Worm (Caenorhabditis elegans) whole organism, L1 larva: ENCODE measurements around the gene C25D7.15.
A peak's percentile ranks its signal among the peaks of the same experiment; 100 is the strongest.

ENCODE experiments used
- C16A3.4 ChIP-seq: fragments of 150-350 bp; optimal IDR thresholded peaks from 2 replicates; lab custom pipeline; 2014; ENCODE audit warnings: missing biosample characterization, missing genetic modification characterization
- C34B4.2 ChIP-seq: sonication (generic microtip); optimal IDR thresholded peaks from 2 replicates; lab custom pipeline; 2017; ENCODE audit warnings: mild to moderate bottlenecking, missing genetic modification characterization, missing compliant biosample characterization
- F16B12.6 ChIP-seq: fragments of 150-350 bp; optimal IDR thresholded peaks from 2 replicates; lab custom pipeline; 2014; ENCODE audit warnings: missing biosample characterization, missing genetic modification characterization
- Y116A8C.19 ChIP-seq: sonication (generic microtip); optimal IDR thresholded peaks from 2 replicates; lab custom pipeline; 2016; ENCODE audit warnings: missing compliant biosample characterization, missing genetic modification characterization, borderline replicate concordance
- aha-1 ChIP-seq: fragments of 150-350 bp; optimal IDR thresholded peaks from 2 replicates; lab custom pipeline; 2014; ENCODE audit warnings: missing biosample characterization, missing genetic modification characterization
- aly-2 ChIP-seq: fragments of 150-350 bp; optimal IDR thresholded peaks from 2 replicates; lab custom pipeline; 2014; ENCODE audit warnings: missing biosample characterization, missing genetic modification characterization
- blmp-1 ChIP-seq: fragments of 150-350 bp; optimal IDR thresholded peaks from 2 replicates; lab custom pipeline; 2014; ENCODE audit warnings: missing biosample characterization, missing genetic modification characterization
- ceh-63 ChIP-seq: fragments of 200-800 bp; sonication (Bioruptor generic); optimal IDR thresholded peaks from 2 replicates; lab custom pipeline; 2018; ENCODE audit warnings: mild to moderate bottlenecking, missing genetic modification characterization, missing compliant biosample characterization
- ceh-82 ChIP-seq, 3 experiments: fragments of 150-350 bp in 1 of 3; sonication (generic microtip) in 2 of 3; optimal IDR thresholded peaks; 2 replicates each; lab custom pipeline; 2014 to 2017; ENCODE audit warnings: missing biosample characterization in 3 of 3, missing genetic modification characterization in 3 of 3
- ces-1 ChIP-seq: fragments of 150-350 bp; optimal IDR thresholded peaks from 2 replicates; lab custom pipeline; 2014; ENCODE audit warnings: missing biosample characterization, missing genetic modification reagents, missing genetic modification characterization
- dpl-1 ChIP-seq, 3 experiments: fragments of 150-350 bp in 2 of 3; sonication (generic microtip) in 1 of 3; optimal IDR thresholded peaks; 2 replicates each; lab custom pipeline; 2014 to 2017; ENCODE audit warnings: missing biosample characterization in 3 of 3, missing genetic modification characterization in 3 of 3, missing genetic modification reagents in 3 of 3
- dsc-1 ChIP-seq: sonication (generic microtip); optimal IDR thresholded peaks from 2 replicates; lab custom pipeline; 2016; ENCODE audit warnings: mild to moderate bottlenecking, missing genetic modification characterization, missing compliant biosample characterization
- efl-1 ChIP-seq, 4 experiments: fragments of 150-350 bp; optimal IDR thresholded peaks in 3 of 4; peaks in 1 of 4; 1 replicate in 1 of 4; 2 replicates in 3 of 4; lab custom pipeline; 2014; ENCODE audit warnings: missing biosample characterization in 2 of 4, missing genetic modification characterization in 2 of 4, missing genetic modification reagents in 2 of 4
- efl-3 ChIP-seq: fragments of 200-800 bp; sonication (Bioruptor generic); optimal IDR thresholded peaks from 2 replicates; lab custom pipeline; 2018; ENCODE audit warnings: mild to moderate bottlenecking, missing genetic modification characterization, missing compliant biosample characterization
- egl-27 ChIP-seq, 2 experiments: fragments of 150-350 bp in 1 of 2; sonication (generic microtip); optimal IDR thresholded peaks; 3 replicates each; lab custom pipeline; 2017 to 2018; ENCODE audit warnings: missing biosample characterization in 2 of 2, missing genetic modification characterization in 2 of 2, missing genetic modification reagents in 2 of 2
- elt-2 ChIP-seq: sonication (generic microtip); optimal IDR thresholded peaks from 2 replicates; lab custom pipeline; 2016; ENCODE audit warnings: missing genetic modification characterization, mild to moderate bottlenecking, inconsistent platforms, missing compliant biosample characterization, missing genetic modification reagents
- elt-3 ChIP-seq, 6 experiments: fragments of 150-350 bp in 1 of 6; sonication (generic microtip); optimal IDR thresholded peaks; 2 replicates each; lab custom pipeline; 2017 to 2018; ENCODE audit warnings: missing biosample characterization in 6 of 6, missing genetic modification characterization in 6 of 6, inconsistent platforms in 1 of 6
- ets-5 ChIP-seq: fragments of 200-800 bp; sonication (Bioruptor generic); IDR thresholded peaks from 2 replicates; pipeline ENCODE4 v1.3.6; 2022; ENCODE audit warnings: missing genetic modification characterization, missing compliant biosample characterization
- fkh-8 ChIP-seq: sonication (generic microtip); optimal IDR thresholded peaks from 2 replicates; lab custom pipeline; 2016; ENCODE audit warnings: mild to moderate bottlenecking, missing genetic modification characterization, missing compliant biosample characterization
- fos-1 ChIP-seq: fragments of 150-350 bp; optimal IDR thresholded peaks from 2 replicates; lab custom pipeline; 2014; ENCODE audit warnings: missing biosample characterization, missing genetic modification characterization
- grh-1 ChIP-seq: fragments of 200-800 bp; sonication (Bioruptor generic); IDR thresholded peaks from 2 replicates; pipeline ENCODE4 v1.3.6; 2022; ENCODE audit warnings: missing genetic modification reagents, missing genetic modification characterization, missing compliant biosample characterization
- hlh-4 ChIP-seq: sonication (generic microtip); optimal IDR thresholded peaks from 2 replicates; lab custom pipeline; 2016; ENCODE audit warnings: mild to moderate bottlenecking, missing genetic modification characterization, missing compliant biosample characterization
- irx-1 ChIP-seq: sonication (generic microtip); optimal IDR thresholded peaks from 2 replicates; lab custom pipeline; 2016; ENCODE audit warnings: missing genetic modification characterization, missing compliant biosample characterization
- isw-1 ChIP-seq: fragments of 200-800 bp; sonication (Bioruptor generic); IDR thresholded peaks from 2 replicates; pipeline ENCODE4 v1.3.6; 2022; ENCODE audit warnings: missing genetic modification characterization, missing compliant biosample characterization
- lin-13 ChIP-seq: fragments of 150-350 bp; optimal IDR thresholded peaks from 2 replicates; lab custom pipeline; 2014; ENCODE audit warnings: missing biosample characterization, missing genetic modification reagents, missing genetic modification characterization
- lin-14 ChIP-seq: fragments of 200-800 bp; sonication (Bioruptor generic); optimal IDR thresholded peaks from 2 replicates; lab custom pipeline; 2018; ENCODE audit warnings: mild to moderate bottlenecking, missing genetic modification characterization, moderate library complexity, missing compliant biosample characterization
- lsy-2 ChIP-seq, 2 experiments: fragments of 150-350 bp; optimal IDR thresholded peaks; 2 replicates each; lab custom pipeline; 2014; ENCODE audit warnings: missing biosample characterization in 2 of 2, missing genetic modification characterization in 2 of 2
- mef-2 ChIP-seq: fragments of 150-350 bp; optimal IDR thresholded peaks from 2 replicates; lab custom pipeline; 2014; ENCODE audit warnings: missing biosample characterization, missing genetic modification characterization
- mep-1 ChIP-seq: fragments of 150-350 bp; optimal IDR thresholded peaks from 2 replicates; lab custom pipeline; 2014; ENCODE audit warnings: missing biosample characterization, missing genetic modification characterization
- nhr-11 ChIP-seq: fragments of 150-350 bp; optimal IDR thresholded peaks from 2 replicates; lab custom pipeline; 2014; ENCODE audit warnings: missing biosample characterization, missing genetic modification characterization
- nhr-12 ChIP-seq: sonication (generic microtip); optimal IDR thresholded peaks from 2 replicates; lab custom pipeline; 2017; ENCODE audit warnings: missing biosample characterization, missing genetic modification characterization
- nhr-28 ChIP-seq: fragments of 150-350 bp; optimal IDR thresholded peaks from 2 replicates; lab custom pipeline; 2014; ENCODE audit warnings: missing biosample characterization, missing genetic modification characterization
- nhr-71 ChIP-seq: sonication (generic microtip); optimal IDR thresholded peaks from 2 replicates; lab custom pipeline; 2016; ENCODE audit warnings: mild to moderate bottlenecking, missing genetic modification characterization, moderate library complexity, missing compliant biosample characterization
- nhr-76 ChIP-seq: sonication (generic microtip); optimal IDR thresholded peaks from 2 replicates; lab custom pipeline; 2017; ENCODE audit warnings: missing biosample characterization, missing genetic modification characterization
- nhr-77 ChIP-seq: fragments of 150-350 bp; optimal IDR thresholded peaks from 2 replicates; lab custom pipeline; 2014; ENCODE audit warnings: missing biosample characterization, missing genetic modification characterization
- nhr-85 ChIP-seq: sonication (generic microtip); peaks from one replicate; lab custom pipeline; 2016; ENCODE audit warnings: missing genetic modification characterization, inconsistent platforms, missing compliant biosample characterization
- nhr-90 ChIP-seq: sonication (generic microtip); optimal IDR thresholded peaks from 2 replicates; lab custom pipeline; 2016; ENCODE audit warnings: mild to moderate bottlenecking, missing genetic modification characterization, missing compliant biosample characterization; ENCODE audit not compliant: poor library complexity
- pag-3 ChIP-seq: sonication (generic microtip); optimal IDR thresholded peaks from 2 replicates; lab custom pipeline; 2017; ENCODE audit warnings: missing genetic modification characterization, mild to moderate bottlenecking, missing compliant biosample characterization, antibody characterized with exemption, borderline replicate concordance; ENCODE audit not compliant: insufficient read depth
- rnt-1 ChIP-seq: sonication (generic microtip); optimal IDR thresholded peaks from 2 replicates; lab custom pipeline; 2016; ENCODE audit warnings: mild to moderate bottlenecking, missing genetic modification characterization, moderate library complexity, missing compliant biosample characterization
- snpc-4 ChIP-seq: fragments of 150-350 bp; optimal IDR thresholded peaks from 2 replicates; lab custom pipeline; 2014; ENCODE audit warnings: missing biosample characterization, missing genetic modification characterization
- sox-4 ChIP-seq: sonication (generic microtip); optimal IDR thresholded peaks from 2 replicates; lab custom pipeline; 2016; ENCODE audit warnings: missing genetic modification characterization, missing compliant biosample characterization
- sptf-1 ChIP-seq: fragments of 150-350 bp; optimal IDR thresholded peaks from 2 replicates; lab custom pipeline; 2014; ENCODE audit warnings: missing biosample characterization, missing genetic modification characterization
- sup-37 ChIP-seq: fragments of 200-800 bp; sonication (Bioruptor generic); optimal IDR thresholded peaks from 2 replicates; lab custom pipeline; 2018; ENCODE audit warnings: mild to moderate bottlenecking, missing genetic modification characterization, missing compliant biosample characterization
- swsn-7 ChIP-seq: sonication (generic microtip); optimal IDR thresholded peaks from 2 replicates; lab custom pipeline; 2016; ENCODE audit warnings: missing genetic modification characterization, missing compliant biosample characterization
- tbx-2 ChIP-seq: sonication (generic microtip); optimal IDR thresholded peaks from 2 replicates; lab custom pipeline; 2016; ENCODE audit warnings: missing genetic modification characterization, missing compliant biosample characterization
- unc-130 ChIP-seq: fragments of 150-350 bp; optimal IDR thresholded peaks from 2 replicates; lab custom pipeline; 2017; ENCODE audit warnings: missing biosample characterization, missing genetic modification characterization, inconsistent platforms
- unc-86 ChIP-seq: sonication (generic microtip); optimal IDR thresholded peaks from 2 replicates; lab custom pipeline; 2016; ENCODE audit warnings: missing genetic modification characterization, missing compliant biosample characterization
- unc-98 ChIP-seq: fragments of 200-800 bp; sonication (Bioruptor generic); IDR thresholded peaks from 2 replicates; pipeline ENCODE4 v1.3.6; 2022; ENCODE audit warnings: missing genetic modification characterization, missing compliant biosample characterization
- xbp-1 ChIP-seq: sonication (generic microtip); optimal IDR thresholded peaks from 2 replicates; lab custom pipeline; 2016; ENCODE audit warnings: missing genetic modification characterization, missing compliant biosample characterization
- zag-1 ChIP-seq: fragments of 150-350 bp; optimal IDR thresholded peaks from 2 replicates; lab custom pipeline; 2014; ENCODE audit warnings: missing biosample characterization, missing genetic modification characterization
- zip-4 ChIP-seq: fragments of 200-800 bp; sonication (Bioruptor generic); optimal IDR thresholded peaks from 2 replicates; lab custom pipeline; 2018; ENCODE audit warnings: mild to moderate bottlenecking, missing genetic modification characterization, moderate library complexity, missing compliant biosample characterization
- ztf-11 ChIP-seq, 2 experiments: sonication (generic microtip); optimal IDR thresholded peaks; 2 replicates each; lab custom pipeline; 2016 to 2017; ENCODE audit warnings: missing genetic modification characterization in 2 of 2, missing biosample characterization in 1 of 2, missing compliant biosample characterization in 1 of 2

The C25D7.15 gene

DNA sequence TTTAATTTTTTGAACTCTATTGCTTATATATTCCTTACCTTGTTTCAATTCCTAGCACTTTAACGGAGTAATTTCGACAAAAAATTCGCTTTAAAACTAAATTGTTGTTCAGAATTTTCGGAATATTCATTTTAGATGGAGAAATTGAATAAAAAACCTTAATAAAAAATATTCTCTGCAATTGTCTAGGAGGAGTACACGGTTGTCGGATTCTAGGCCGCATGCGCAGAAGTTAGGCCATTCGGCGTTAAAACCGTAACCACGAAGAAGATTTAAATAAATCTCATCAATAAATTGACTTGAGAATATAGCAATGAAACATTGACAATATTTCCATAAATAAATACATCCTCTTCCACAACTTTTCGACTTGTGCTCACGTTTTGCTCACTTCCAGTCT lies 22.7 kb downstream of the C25D7.15 start, which contains the start of the genes C01G10.10 and C01G10.9:
TSS of gene C01G10.10 (minus strand) at position 151 of the 400 bp plus-strand sequence.
TSS of gene C01G10.9 (plus strand) at position 240 of the 400 bp plus-strand sequence.
- TF ChIP-seq sptf-1 (tag; lab: Kevin White, UChicago), result no peak
- no peak for TF ChIP-seq nhr-76 (tag; lab: Kevin White, UChicago)
- TF ChIP-seq nhr-85 (tag; lab: Kevin White, UChicago), result peak; percentile 93
- TF ChIP-seq unc-98, result peak; percentile 58; the same call in 1 of the 2 replicates
- peak; percentile 70 for TF ChIP-seq Y116A8C.19 (tag; lab: Kevin White, UChicago)
- peak; percentile 90 for TF ChIP-seq sox-4
- TF ChIP-seq blmp-1 (tag; lab: Kevin White, UChicago), result peak; percentile 51
- no peak for TF ChIP-seq lin-13 (GFP tag; lab: Kevin White, UChicago)
- TF ChIP-seq ceh-63 (GFP tag; lab: Kevin White, UChicago), result no peak
- no peak for TF ChIP-seq pag-3 (tag; lab: Kevin White, UChicago)
- no peak for TF ChIP-seq nhr-12 (tag; lab: Kevin White, UChicago)
- peak; percentile 28 to 32 (median 30) for TF ChIP-seq ceh-82 (tag; optimal IDR thresholded peaks at IDR 0.05; lab: Kevin White, UChicago)
- TF ChIP-seq efl-3 (GFP tag; lab: Kevin White, UChicago), result peak; percentile 54
- TF ChIP-seq C34B4.2, result no peak
- TF ChIP-seq mep-1, result peak; percentile 79
- peak; percentile 20 for TF ChIP-seq zip-4 (GFP tag; lab: Kevin White, UChicago)
- no peak for TF ChIP-seq ets-5 (GFP tag; lab: Robert Waterston, UW)
- no peak for TF ChIP-seq egl-27 (tag; optimal IDR thresholded peaks at IDR 0.05; lab: Kevin White, UChicago)
- TF ChIP-seq rnt-1 (tag; lab: Kevin White, UChicago), result peak; percentile 97
- peak; percentile 27 for TF ChIP-seq C16A3.4
- TF ChIP-seq zag-1 (tag; lab: Kevin White, UChicago), result no peak
- peak; percentile 87 for TF ChIP-seq tbx-2 (tag; lab: Kevin White, UChicago)
- 0 out of 2 replicates have a peak, but pooled peaks have one; percentile 34 for TF ChIP-seq grh-1 (GFP tag; lab: Robert Waterston, UW)
- no peak for TF ChIP-seq nhr-77 (tag; lab: Kevin White, UChicago)
- TF ChIP-seq fos-1 (tag; lab: Kevin White, UChicago), result no peak
- peak; percentile 46 for TF ChIP-seq unc-86 (tag; lab: Kevin White, UChicago)
- no peak for TF ChIP-seq F16B12.6 (tag; lab: Kevin White, UChicago)
- peak in 1 of 2 experiments; percentile 95 for TF ChIP-seq ztf-11 (tag; optimal IDR thresholded peaks at IDR 0.05; lab: Kevin White, UChicago)
- peak; percentile 45 to 67 (median 56) for TF ChIP-seq dpl-1 (GFP tag; optimal IDR thresholded peaks at IDR 0.05; lab: Kevin White, UChicago)
- no peak for TF ChIP-seq mef-2
- TF ChIP-seq dsc-1 (tag; lab: Kevin White, UChicago), result peak; percentile 90
- peak; percentile 93 for TF ChIP-seq irx-1 (tag; lab: Kevin White, UChicago)
- peak; percentile 68 to 70 for TF ChIP-seq lsy-2 (tag; optimal IDR thresholded peaks at IDR 0.05; lab: Kevin White, UChicago)
- TF ChIP-seq hlh-4, result peak; percentile 80
- peak; percentile 92 for TF ChIP-seq nhr-90
- no peak for TF ChIP-seq aly-2 (tag; lab: Kevin White, UChicago)
- TF ChIP-seq unc-130 (tag; lab: Kevin White, UChicago), result peak; percentile 34
- TF ChIP-seq efl-1 (optimal IDR thresholded peaks at IDR 0.05; lab: Kevin White, UChicago), result peak; percentile 40 to 68
- TF ChIP-seq efl-1 (GFP tag; optimal IDR thresholded peaks at IDR 0.05 in 1 of 2; lab: Kevin White, UChicago), result peak; percentile 52 to 95
- TF ChIP-seq ces-1 (GFP tag; lab: Kevin White, UChicago), result no peak
- TF ChIP-seq isw-1 (GFP tag; lab: Robert Waterston, UW), result peak; percentile 46; the same call in 1 of the 2 replicates
- peak; percentile 50 for TF ChIP-seq snpc-4 (tag; lab: Kevin White, UChicago)
- TF ChIP-seq swsn-7, result peak; percentile 83
- TF ChIP-seq xbp-1 (tag; lab: Kevin White, UChicago), result peak; percentile 77
- TF ChIP-seq sup-37 (GFP tag; lab: Kevin White, UChicago), result no peak
- TF ChIP-seq nhr-11, result no peak
- TF ChIP-seq elt-3 (tag; optimal IDR thresholded peaks at IDR 0.05; lab: Kevin White, UChicago), result peak in 1 of 6 experiments; percentile 60
- TF ChIP-seq fkh-8 (tag; lab: Kevin White, UChicago), result peak; percentile 53
- TF ChIP-seq nhr-71 (tag; lab: Kevin White, UChicago), result peak; percentile 87
- no peak for TF ChIP-seq nhr-28 (tag; lab: Kevin White, UChicago)
- peak; percentile 69 for TF ChIP-seq lin-14 (GFP tag; lab: Kevin White, UChicago)
- peak; percentile 67 for TF ChIP-seq elt-2 (tag; lab: Kevin White, UChicago)
- no peak for TF ChIP-seq aha-1 (tag; lab: Kevin White, UChicago)
